Worm (Caenorhabditis elegans): ENCODE results near the gene cut-4.

cut-4 gene

DNA sequence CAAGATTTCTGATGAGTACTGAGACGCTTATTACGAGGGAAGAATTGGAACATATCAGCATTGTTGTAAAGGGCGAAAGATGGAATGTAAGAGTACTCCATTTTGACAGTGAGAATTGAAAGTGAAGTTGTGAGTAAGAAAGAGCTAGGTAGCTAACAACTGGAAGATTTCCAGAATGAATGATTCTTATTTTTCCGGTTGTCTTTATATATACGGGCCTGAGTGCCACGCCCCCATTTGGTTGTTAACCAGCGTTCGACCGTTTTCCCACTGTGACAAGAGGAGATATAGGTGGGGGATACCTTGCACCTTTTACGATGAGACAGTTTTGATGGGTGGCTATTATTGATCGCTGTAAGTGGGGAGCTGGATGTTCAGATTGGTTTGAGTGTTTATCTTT lies 35.3 kb downstream of the cut-4 start, which contains the start of gene ZK666.1:
ZK666.1 (minus strand) TSS at position 101 of the 400 bp plus-strand sequence.
- TF ChIP-seq T23F11.4 (GFP tag; optimal IDR thresholded peaks at IDR 0.05) (no peak), pqm-1 (tag; optimal IDR thresholded peaks at IDR 0.05) (no peak), nfya-1 (tag; optimal IDR thresholded peaks at IDR 0.05) (no peak), Y22D7AL.16 (tag; optimal IDR thresholded peaks at IDR 0.05) (no peak), hlh-6 (tag; optimal IDR thresholded peaks at IDR 0.05) (no peak), fkh-10 (GFP tag; optimal IDR thresholded peaks at IDR 0.05) (no peak), rnt-1 (tag; optimal IDR thresholded peaks at IDR 0.05) (no peak), K02D7.2 (tag; optimal IDR thresholded peaks at IDR 0.05) (no peak), ceh-24 (tag; optimal IDR thresholded peaks at IDR 0.05) (no peak), pat-9 (tag; optimal IDR thresholded peaks at IDR 0.05) (no peak)

ce11 chrII:10471790-10472189 lies 35.9 kb downstream of the cut-4 start, which contains the start of gene ZK666.2:
Gene ZK666.2 (minus strand): TSS chrII:10471890.
- no peak for TF ChIP-seq K02D7.2 (tag; optimal IDR thresholded peaks at IDR 0.05)
- no peak for TF ChIP-seq ceh-6 (GFP tag; optimal IDR thresholded peaks at IDR 0.05)
- TF ChIP-seq gmeb-2 (tag; optimal IDR thresholded peaks at IDR 0.05), result no peak
- TF ChIP-seq unc-42 (tag; optimal IDR thresholded peaks at IDR 0.05), result no peak
- TF ChIP-seq K09A11.1 (tag; optimal IDR thresholded peaks at IDR 0.05; ENCODE audit: insufficient read depth), result no peak
- no peak for TF ChIP-seq npax-4 (tag; optimal IDR thresholded peaks at IDR 0.05)

DNA sequence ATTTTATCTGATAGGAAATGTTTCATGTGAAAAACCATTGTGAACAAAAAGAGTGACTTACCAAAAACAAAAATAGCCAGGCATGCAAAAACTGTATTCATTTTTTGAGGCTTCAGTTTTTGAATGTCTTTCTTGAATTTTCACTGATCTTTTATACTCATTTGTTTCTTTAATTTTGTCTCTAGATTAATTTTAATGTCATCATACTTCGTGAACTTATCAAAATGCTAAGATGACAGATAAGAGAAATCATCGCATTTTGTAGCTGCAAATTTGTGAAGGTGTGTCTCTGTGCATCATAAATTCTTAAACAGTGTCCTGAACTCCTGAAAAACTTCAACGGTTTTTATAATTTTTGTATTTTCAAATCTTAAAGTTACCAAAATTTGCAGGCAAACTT lies 40.1 kb downstream of the cut-4 start, which contains the start of gene clec-58:
clec-58 (minus strand) TSS at position 101 of the 400 bp plus-strand sequence.
- TF ChIP-seq fkh-10 (GFP tag; optimal IDR thresholded peaks at IDR 0.05) (no peak), tbx-2 (tag; optimal IDR thresholded peaks at IDR 0.05) (no peak), rnt-1 (tag; optimal IDR thresholded peaks at IDR 0.05) (no peak), sdc-2 (tag; optimal IDR thresholded peaks at IDR 0.05) (no peak), ahr-1 (tag; optimal IDR thresholded peaks at IDR 0.05) (no peak), che-1 (tag; optimal IDR thresholded peaks at IDR 0.05) (no peak), unc-42 (tag; optimal IDR thresholded peaks at IDR 0.05) (no peak), ceh-48 (tag; optimal IDR thresholded peaks at IDR 0.05) (no peak), dve-1 (tag; optimal IDR thresholded peaks at IDR 0.05) (no peak)

DNA sequence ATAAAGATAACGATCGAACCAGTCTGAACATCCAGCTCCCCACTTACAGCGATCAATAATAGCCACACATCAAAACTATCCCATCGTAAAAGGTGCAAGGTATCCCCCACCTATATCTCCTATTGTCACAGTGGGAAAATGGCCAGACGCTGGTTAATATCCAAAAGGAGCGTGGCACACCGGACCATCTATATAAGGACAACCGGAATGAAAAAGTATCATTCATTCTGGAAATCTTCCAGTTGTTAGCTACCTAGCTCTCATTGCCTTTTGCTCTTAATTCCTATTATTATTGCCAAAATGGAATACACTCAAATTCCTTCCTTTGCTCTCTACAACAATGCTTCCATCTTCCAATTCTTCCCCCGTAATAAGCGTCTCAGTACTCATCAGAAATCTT lies 41.0 kb downstream of the cut-4 start, which contains the start of gene ZK666.4:
ZK666.4 (plus strand) TSS at position 301 of the 400 bp plus-strand sequence.
- no peak for TF ChIP-seq odd-2 (tag; optimal IDR thresholded peaks at IDR 0.05)
- no peak for TF ChIP-seq pha-2 (tag; optimal IDR thresholded peaks at IDR 0.05)
- TF ChIP-seq hlh-30 (tag; optimal IDR thresholded peaks at IDR 0.05; ENCODE audit: insufficient read depth), result no peak
- TF ChIP-seq lin-11 (tag; optimal IDR thresholded peaks at IDR 0.05), result no peak
- TF ChIP-seq C08G9.2 (tag; optimal IDR thresholded peaks at IDR 0.05), result no peak
- no peak for TF ChIP-seq tbx-2 (tag; optimal IDR thresholded peaks at IDR 0.05)
- no peak for TF ChIP-seq nfya-1 (tag; optimal IDR thresholded peaks at IDR 0.05)
- no peak for TF ChIP-seq pag-3 (tag; optimal IDR thresholded peaks at IDR 0.05; ENCODE audit: borderline replicate concordance)

ce11 chrII:10479348-10479747 lies 43.4 kb downstream of the cut-4 start, which contains the start of gene clec-59:
Gene clec-59 (minus strand): TSS chrII:10479448.
- TF ChIP-seq hlh-6 (tag; optimal IDR thresholded peaks at IDR 0.05) (no peak), unc-42 (tag; optimal IDR thresholded peaks at IDR 0.05) (no peak), lin-11 (tag; optimal IDR thresholded peaks at IDR 0.05) (no peak), ceh-19 (GFP tag; optimal IDR thresholded peaks at IDR 0.05) (no peak), hlh-30 (tag; optimal IDR thresholded peaks at IDR 0.05; ENCODE audit: insufficient read depth) (no peak), elt-4 (tag; optimal IDR thresholded peaks at IDR 0.05) (no peak), unc-3 (GFP tag; conservative IDR thresholded peaks at IDR 0.05) (no peak), unc-3 (tag; optimal IDR thresholded peaks at IDR 0.05) (no peak), hlh-8 (tag; optimal IDR thresholded peaks at IDR 0.05) (no peak), eyg-1 (tag; optimal IDR thresholded peaks at IDR 0.05) (no peak), ceh-34 (tag; optimal IDR thresholded peaks at IDR 0.05) (no peak), ceh-18 (tag; optimal IDR thresholded peaks at IDR 0.05) (no peak), hlh-13 (GFP tag; optimal IDR thresholded peaks at IDR 0.05) (no peak), nhr-232 (tag; optimal IDR thresholded peaks at IDR 0.05) (no peak), ref-2 (tag; optimal IDR thresholded peaks at IDR 0.05) (no peak)

Data from whole organism, late embryonic.